Fruit fly (Drosophila melanogaster) whole organism, embryonic: Measurements from ENCODE around the gene Pgant2.

ENCODE experiments used
- Atf3 ChIP-seq: fragments of 200-800 bp; sonication (Bioruptor generic); optimal IDR thresholded peaks from 3 replicates; lab custom pipeline; 2016; ENCODE audit warnings: missing biosample characterization, missing genetic modification characterization
- CG10959 ChIP-seq: fragments of 200-800 bp; sonication (Bioruptor generic); IDR thresholded peaks from 2 replicates; pipeline ENCODE4 v1.3.6; 2022; ENCODE audit warnings: missing biosample characterization, missing genetic modification characterization
- CG1233 ChIP-seq: fragments of 200-800 bp; sonication (Bioruptor generic); optimal IDR thresholded peaks from 4 replicates; lab custom pipeline; 2018; ENCODE audit warnings: missing biosample characterization, mild to moderate bottlenecking, missing genetic modification characterization
- CG12769 ChIP-seq: fragments of 200-800 bp; sonication (Bioruptor generic); optimal IDR thresholded peaks from 2 replicates; lab custom pipeline; 2019; ENCODE audit warnings: missing biosample characterization, mild to moderate bottlenecking, missing genetic modification characterization, moderate library complexity
- CG14965 ChIP-seq: fragments of 200-800 bp; sonication (Bioruptor generic); optimal IDR thresholded peaks from 2 replicates; lab custom pipeline; 2016; ENCODE audit warnings: missing biosample characterization, missing genetic modification characterization, borderline replicate concordance
- CG16779 ChIP-seq: fragments of 200-800 bp; sonication (Bioruptor generic); IDR thresholded peaks from 2 replicates; pipeline ENCODE4 v1.3.6; 2022; ENCODE audit warnings: missing biosample characterization, missing genetic modification characterization
- CG17802 ChIP-seq: fragments of 200-800 bp; sonication (Bioruptor generic); optimal IDR thresholded peaks from 2 replicates; lab custom pipeline; 2018; ENCODE audit warnings: missing biosample characterization, mild to moderate bottlenecking, missing genetic modification characterization, moderate library complexity
- CG1792 ChIP-seq: fragments of 200-800 bp; sonication (Bioruptor generic); optimal IDR thresholded peaks from 2 replicates; lab custom pipeline; 2016; ENCODE audit warnings: missing biosample characterization, missing genetic modification characterization
- CG18262 ChIP-seq: fragments of 200-800 bp; optimal IDR thresholded peaks from 3 replicates; lab custom pipeline; 2019; ENCODE audit warnings: missing biosample characterization, mild to moderate bottlenecking, missing genetic modification characterization, moderate library complexity
- CG2889 ChIP-seq: fragments of 200-800 bp; sonication (Bioruptor generic); IDR thresholded peaks from 3 replicates; pipeline ENCODE4 v1.3.6; 2022; ENCODE audit warnings: missing biosample characterization, missing genetic modification characterization
- CG32772 ChIP-seq: fragments of 200-800 bp; sonication (Bioruptor generic); IDR thresholded peaks from 2 replicates; pipeline ENCODE4 v1.3.6; 2022; ENCODE audit warnings: missing biosample characterization, missing genetic modification characterization
- CG4328 ChIP-seq: fragments of 200-800 bp; sonication (Bioruptor generic); optimal IDR thresholded peaks from 3 replicates; lab custom pipeline; 2017; ENCODE audit warnings: missing biosample characterization, missing genetic modification reagents, missing genetic modification characterization
- CG5245 ChIP-seq: fragments of 200-800 bp; sonication (Bioruptor generic); optimal IDR thresholded peaks from 3 replicates; lab custom pipeline; 2016; ENCODE audit warnings: missing biosample characterization, missing genetic modification characterization
- CG6175 ChIP-seq: fragments of 200-800 bp; sonication (Bioruptor generic); IDR thresholded peaks from 3 replicates; pipeline ENCODE4 v1.3.6; 2022; ENCODE audit warnings: missing biosample characterization, missing genetic modification characterization
- CG6689 ChIP-seq: fragments of 200-800 bp; sonication (Bioruptor generic); IDR thresholded peaks from 2 replicates; pipeline ENCODE4 v1.3.6; 2022; ENCODE audit warnings: missing biosample characterization, missing genetic modification characterization
- CG7963 ChIP-seq: fragments of 200-800 bp; sonication (Bioruptor generic); IDR thresholded peaks from 3 replicates; pipeline ENCODE4 v1.3.6; 2022; ENCODE audit warnings: missing biosample characterization, missing genetic modification characterization; ENCODE audit not compliant: partially characterized antibody
- CG7987 ChIP-seq: fragments of 200-800 bp; sonication (Bioruptor generic); optimal IDR thresholded peaks from 2 replicates; lab custom pipeline; 2018; ENCODE audit warnings: missing biosample characterization, mild to moderate bottlenecking, missing genetic modification characterization, moderate library complexity
- CG9437 ChIP-seq: fragments of 200-800 bp; sonication (Bioruptor generic); optimal IDR thresholded peaks from 2 replicates; lab custom pipeline; 2018; ENCODE audit warnings: missing biosample characterization, mild to moderate bottlenecking, missing genetic modification characterization
- CHES-1-like ChIP-seq: fragments of 200-800 bp; sonication (Bioruptor generic); optimal IDR thresholded peaks from 2 replicates; lab custom pipeline; 2016; ENCODE audit warnings: missing biosample characterization, missing genetic modification characterization
- CTCF ChIP-seq: fragments of 200-800 bp; sonication (Bioruptor generic); optimal IDR thresholded peaks from 2 replicates; lab custom pipeline; 2017; ENCODE audit warnings: missing biosample characterization, mild to moderate bottlenecking, missing genetic modification characterization, moderate library complexity
- Camta ChIP-seq: fragments of 200-800 bp; sonication (Bioruptor generic); optimal IDR thresholded peaks from 2 replicates; lab custom pipeline; 2016; ENCODE audit warnings: missing biosample characterization, missing genetic modification characterization
- CkIIα-i1 ChIP-seq: fragments of 200-800 bp; sonication (Bioruptor generic); IDR thresholded peaks from 2 replicates; pipeline ENCODE4 v1.3.6; 2022; ENCODE audit warnings: missing biosample characterization, missing genetic modification characterization
- CrebB ChIP-seq: fragments of 200-800 bp; sonication (Bioruptor generic); optimal IDR thresholded peaks from 3 replicates; lab custom pipeline; 2018; ENCODE audit warnings: missing biosample characterization, mild to moderate bottlenecking, missing genetic modification characterization
- D19A ChIP-seq: fragments of 200-800 bp; optimal IDR thresholded peaks from 3 replicates; lab custom pipeline; 2019; ENCODE audit warnings: missing biosample characterization, mild to moderate bottlenecking, missing genetic modification characterization, moderate library complexity
- Deaf1 ChIP-seq: fragments of 200-800 bp; optimal IDR thresholded peaks from 3 replicates; lab custom pipeline; 2019; ENCODE audit warnings: missing biosample characterization, mild to moderate bottlenecking, missing genetic modification characterization, moderate library complexity
- Drgx ChIP-seq: fragments of 200-800 bp; sonication (Bioruptor generic); IDR thresholded peaks from 2 replicates; pipeline ENCODE4 v1.3.6; 2022; ENCODE audit warnings: missing biosample characterization, missing genetic modification characterization
- Lim3 ChIP-seq: fragments of 200-800 bp; sonication (Bioruptor generic); IDR thresholded peaks from 2 replicates; pipeline ENCODE4 v1.3.6; 2022; ENCODE audit warnings: missing biosample characterization, missing genetic modification characterization
- NC2α ChIP-seq: fragments of 200-800 bp; sonication (Bioruptor generic); optimal IDR thresholded peaks from 2 replicates; lab custom pipeline; 2016; ENCODE audit warnings: missing biosample characterization, missing genetic modification characterization
- Opbp ChIP-seq: fragments of 200-800 bp; sonication (Bioruptor generic); IDR thresholded peaks from 3 replicates; pipeline ENCODE4 v1.3.6; 2022; ENCODE audit warnings: missing biosample characterization, missing genetic modification characterization; ENCODE audit not compliant: partially characterized antibody
- aop ChIP-seq: fragments of 200-800 bp; sonication (Bioruptor generic); IDR thresholded peaks from 2 replicates; pipeline ENCODE4 v1.3.6; 2022; ENCODE audit warnings: missing biosample characterization, missing genetic modification characterization
- bcd ChIP-seq: fragments of 200-800 bp; sonication (Bioruptor generic); optimal IDR thresholded peaks from 2 replicates; lab custom pipeline; 2017; ENCODE audit warnings: missing biosample characterization, mild to moderate bottlenecking, missing genetic modification characterization
- bigmax ChIP-seq: fragments of 200-800 bp; sonication (Bioruptor generic); optimal IDR thresholded peaks from 2 replicates; lab custom pipeline; 2018; ENCODE audit warnings: missing biosample characterization, mild to moderate bottlenecking, missing genetic modification characterization
- cad ChIP-seq: fragments of >200 bp; optimal IDR thresholded peaks from 2 replicates; lab custom pipeline; 2017; ENCODE audit warnings: missing biosample characterization, missing genetic modification characterization
- crol ChIP-seq: fragments of 200-800 bp; sonication (Bioruptor generic); IDR thresholded peaks from 2 replicates; pipeline ENCODE4 v1.3.6; 2022; ENCODE audit warnings: missing biosample characterization, missing genetic modification characterization
- cwo ChIP-seq: fragments of 200-800 bp; sonication (Bioruptor generic); optimal IDR thresholded peaks from 3 replicates; lab custom pipeline; 2017; ENCODE audit warnings: missing biosample characterization, missing genetic modification characterization, mild to moderate bottlenecking, moderate library complexity, missing genetic modification reagents
- da ChIP-seq: fragments of 200-800 bp; sonication (Bioruptor generic); optimal IDR thresholded peaks from 2 replicates; lab custom pipeline; 2016; ENCODE audit warnings: missing biosample characterization, missing genetic modification characterization
- fd102C ChIP-seq: fragments of 200-800 bp; sonication (Bioruptor generic); optimal IDR thresholded peaks from 2 replicates; lab custom pipeline; 2018; ENCODE audit warnings: missing biosample characterization, mild to moderate bottlenecking, missing genetic modification characterization, moderate library complexity
- fd96Cb ChIP-seq: fragments of 200-800 bp; sonication (Bioruptor generic); optimal IDR thresholded peaks from 2 replicates; lab custom pipeline; 2018; ENCODE audit warnings: missing biosample characterization, mild to moderate bottlenecking, missing genetic modification characterization, moderate library complexity
- grn ChIP-seq: fragments of 200-800 bp; sonication (Bioruptor generic); optimal IDR thresholded peaks from 3 replicates; lab custom pipeline; 2017; ENCODE audit warnings: missing biosample characterization, missing genetic modification characterization
- hbn ChIP-seq: fragments of 200-800 bp; sonication (Bioruptor generic); IDR thresholded peaks from 2 replicates; pipeline ENCODE4 v1.3.6; 2022; ENCODE audit warnings: missing biosample characterization, missing genetic modification characterization; ENCODE audit not compliant: partially characterized antibody
- insv ChIP-seq, 2 experiments: fragments of 200-800 bp; sonication (Bioruptor generic); optimal IDR thresholded peaks; 3 replicates each; lab custom pipeline; 2016 to 2018; ENCODE audit warnings: missing biosample characterization in 2 of 2, missing genetic modification characterization in 2 of 2
- klu ChIP-seq: fragments of 200-800 bp; sonication (Bioruptor generic); IDR thresholded peaks from 2 replicates; pipeline ENCODE4 v1.3.6; 2022; ENCODE audit warnings: missing biosample characterization, missing genetic modification characterization
- kni ChIP-seq: fragments of 200-800 bp; sonication (Bioruptor generic); optimal IDR thresholded peaks from 3 replicates; lab custom pipeline; 2017; ENCODE audit warnings: mild to moderate bottlenecking, missing biosample characterization, missing genetic modification reagents, missing genetic modification characterization
- lmd ChIP-seq: fragments of 200-800 bp; sonication (Bioruptor generic); IDR thresholded peaks from 2 replicates; pipeline ENCODE4 v1.3.6; 2022; ENCODE audit warnings: missing biosample characterization, missing genetic modification characterization
- nau ChIP-seq: fragments of 200-800 bp; sonication (Bioruptor generic); optimal IDR thresholded peaks from 3 replicates; lab custom pipeline; 2017; ENCODE audit warnings: missing biosample characterization, mild to moderate bottlenecking, missing genetic modification characterization, missing genetic modification reagents
- org-1 ChIP-seq: fragments of 200-800 bp; sonication (Bioruptor generic); optimal IDR thresholded peaks from 2 replicates; lab custom pipeline; 2017; ENCODE audit warnings: missing biosample characterization, missing genetic modification characterization
- pho ChIP-seq: fragments of 200-800 bp; sonication (Bioruptor generic); optimal IDR thresholded peaks from 2 replicates; lab custom pipeline; 2016; ENCODE audit warnings: missing biosample characterization, missing genetic modification characterization
- phol ChIP-seq: fragments of 200-800 bp; sonication (Bioruptor generic); optimal IDR thresholded peaks from 3 replicates; lab custom pipeline; 2018; ENCODE audit warnings: missing biosample characterization, mild to moderate bottlenecking, missing genetic modification characterization, moderate library complexity
- pum ChIP-seq: fragments of 200-800 bp; sonication (Bioruptor generic); optimal IDR thresholded peaks from 2 replicates; lab custom pipeline; 2016; ENCODE audit warnings: missing biosample characterization, missing genetic modification characterization
- ro ChIP-seq: fragments of 200-800 bp; sonication (Bioruptor generic); IDR thresholded peaks from 2 replicates; pipeline ENCODE4 v1.3.6; 2022; ENCODE audit warnings: missing biosample characterization, missing genetic modification characterization
- trh ChIP-seq: fragments of 200-800 bp; sonication (Bioruptor generic); optimal IDR thresholded peaks from 2 replicates; lab custom pipeline; 2016; ENCODE audit warnings: missing biosample characterization, missing genetic modification characterization
- ttk ChIP-seq: fragments of 200-800 bp; sonication (Bioruptor generic); IDR thresholded peaks from 2 replicates; pipeline ENCODE4 v2.1.2; 2022; ENCODE audit warnings: missing biosample characterization, missing genetic modification characterization
- vvl ChIP-seq: fragments of 200-800 bp; sonication (Bioruptor generic); IDR thresholded peaks from 2 replicates; pipeline ENCODE4 v1.3.6; 2022; ENCODE audit warnings: missing biosample characterization, missing genetic modification characterization
- z ChIP-seq: fragments of 200-800 bp; sonication (Bioruptor generic); IDR thresholded peaks from 3 replicates; pipeline ENCODE4 v1.3.6; 2022; ENCODE audit warnings: missing biosample characterization, missing genetic modification characterization

Pgant2 gene

dm6 chr2L:3439502-3439901, 13.0 kb upstream of the Pgant2 start (continued):
- TF ChIP-seq org-1 (GFP tag; lab: Kevin White, UChicago) (no peak), fd102C (GFP tag; lab: Kevin White, UChicago) (no peak), insv (GFP tag; optimal IDR thresholded peaks at IDR 0.05; lab: Kevin White, UChicago) (no peak), kni (GFP tag; lab: Kevin White, UChicago) (no peak), ttk (GFP tag; lab: Robert Waterston, UW) (no peak), CG7963 (GFP tag; lab: Robert Waterston, UW) (no peak), CG1792 (GFP tag; lab: Kevin White, UChicago) (no peak), CG18262 (tag; lab: Kevin White, UChicago) (peak; percentile 67), ro (no peak), lmd (no peak), klu (GFP tag; lab: Robert Waterston, UW) (no peak), CG6689 (GFP tag; lab: Robert Waterston, UW) (no peak), pho (GFP tag; lab: Kevin White, UChicago) (no peak), CG17802 (tag; lab: Kevin White, UChicago) (no peak), CG14965 (GFP tag; lab: Kevin White, UChicago) (no peak), CkIIα-i1 (GFP tag; lab: Robert Waterston, UW) (no peak), Atf3 (GFP tag; lab: Kevin White, UChicago) (no peak), pum (GFP tag; lab: Kevin White, UChicago) (no peak), Drgx (no peak), CG4328 (GFP tag; lab: Kevin White, UChicago) (no peak), CG12769 (tag; lab: Kevin White, UChicago) (no peak), trh (GFP tag; lab: Kevin White, UChicago) (no peak), CG2889 (GFP tag; lab: Robert Waterston, UW) (no peak), CrebB (tag; lab: Kevin White, UChicago) (no peak), CTCF (GFP tag; lab: Kevin White, UChicago) (no peak), CG6175 (GFP tag; lab: Robert Waterston, UW) (no peak), CG7987 (GFP tag; lab: Kevin White, UChicago) (no peak), z (GFP tag; lab: Robert Waterston, UW) (no peak), nau (GFP tag; lab: Kevin White, UChicago) (no peak), Camta (no peak), fd96Cb (peak; percentile 20), CG9437 (GFP tag; lab: Kevin White, UChicago) (peak; percentile 10), cad (GFP tag; lab: Kevin White, UChicago) (no peak), CG1233 (GFP tag; lab: Kevin White, UChicago) (no peak), CG16779 (GFP tag; lab: Robert Waterston, UW) (no peak), CG5245 (no peak), cwo (GFP tag; lab: Kevin White, UChicago) (no peak), Opbp (GFP tag; lab: Robert Waterston, UW) (no peak), NC2α (GFP tag; lab: Kevin White, UChicago) (no peak), phol (tag; lab: Kevin White, UChicago) (peak; percentile 49), Lim3 (GFP tag; lab: Robert Waterston, UW) (no peak), bigmax (GFP tag; lab: Kevin White, UChicago) (no peak), hbn (GFP tag; lab: Robert Waterston, UW) (no peak), aop (GFP tag; lab: Robert Waterston, UW) (no peak), da (no peak), grn (GFP tag; lab: Kevin White, UChicago) (no peak), CHES-1-like (GFP tag; lab: Kevin White, UChicago) (no peak), crol (GFP tag; lab: Robert Waterston, UW) (no peak), CG10959 (GFP tag; lab: Robert Waterston, UW) (no peak), CG32772 (GFP tag; lab: Robert Waterston, UW) (no peak), Deaf1 (tag; lab: Kevin White, UChicago) (no peak), bcd (GFP tag; lab: Kevin White, UChicago) (no peak), vvl (no peak), D19A (tag; lab: Kevin White, UChicago) (peak; percentile 98)
